Worm (Caenorhabditis elegans) whole organism, late embryonic: Measurements from ENCODE around the gene Y45F3A.1.

Experiments used
- ceh-45 ChIP-seq: fragments of 200-800 bp; sonication (Bioruptor generic); IDR thresholded peaks from 2 replicates; pipeline ENCODE4 v1.3.6; 2022; ENCODE audit warnings: missing genetic modification reagents, missing genetic modification characterization, missing compliant biosample characterization
- fkh-6 ChIP-seq: sonication (generic microtip); optimal IDR thresholded peaks from 2 replicates; lab custom pipeline; 2016; ENCODE audit warnings: missing genetic modification characterization, missing compliant biosample characterization
- hlh-30 ChIP-seq: sonication (generic microtip); optimal IDR thresholded peaks from 2 replicates; lab custom pipeline; 2017; ENCODE audit warnings: antibody characterized with exemption, missing genetic modification characterization, missing compliant biosample characterization; ENCODE audit not compliant: insufficient read depth
- mec-3 ChIP-seq: sonication (generic microtip); optimal IDR thresholded peaks from 2 replicates; lab custom pipeline; 2016; ENCODE audit warnings: borderline replicate concordance, missing genetic modification characterization, missing compliant biosample characterization
- unc-3 ChIP-seq, 2 experiments: fragments of 200-800 bp in 1 of 2; sonication (Bioruptor generic) in 1 of 2; sonication (generic microtip) in 1 of 2; conservative IDR thresholded peaks in 1 of 2; optimal IDR thresholded peaks in 1 of 2; 2 replicates each; pipeline versions ENCODE4 v1.3.6 to Lab custom; 2016 to 2022; ENCODE audit warnings: missing compliant biosample characterization in 2 of 2, missing genetic modification characterization in 2 of 2, missing genetic modification reagents in 1 of 2
- unc-42 ChIP-seq: sonication (generic microtip); optimal IDR thresholded peaks from 2 replicates; lab custom pipeline; 2016; ENCODE audit warnings: missing genotype, missing genetic modification characterization, missing compliant biosample characterization

ce11 chrIII:10565926-10566325 is 4.2 kb upstream of the Y45F3A.1 start, which contains the start of gene acdh-11:
- TF ChIP-seq ceh-45 (GFP tag; lab: Robert Waterston, UW) (no peak), fkh-6 (tag; lab: Kevin White, UChicago) (no peak), mec-3 (no peak), unc-3 (GFP tag; conservative IDR thresholded peaks at IDR 0.05; lab: Robert Waterston, UW) (no peak), unc-3 (tag; optimal IDR thresholded peaks at IDR 0.05; lab: Kevin White, UChicago) (no peak), hlh-30 (tag; lab: Kevin White, UChicago) (no peak), unc-42 (tag; lab: Kevin White, UChicago) (no peak)
